Worm (Caenorhabditis elegans): Measurements from ENCODE around the gene mrps-5.

mrps-5 gene

ce11 chrV:12588030-12588429 lies 24.7 kb downstream of the mrps-5 start, which contains the start of gene C14C10.1:
TSS of gene C14C10.1 (plus strand) at chrV:12588330.
- no peak for TF ChIP-seq dao-5 (tag; optimal IDR thresholded peaks at IDR 0.05)
- TF ChIP-seq W03F9.2 (tag; optimal IDR thresholded peaks at IDR 0.05), result no peak
- no peak for TF ChIP-seq him-1 (tag; optimal IDR thresholded peaks at IDR 0.05)

ce11 chrV:12590601-12591000 lies 27.3 kb downstream of the mrps-5 start, which contains the start of gene ttr-43:
TSS of gene ttr-43 (minus strand) at chrV:12590701.
- TF ChIP-seq dao-5 (tag; optimal IDR thresholded peaks at IDR 0.05) (no peak), W03F9.2 (tag; optimal IDR thresholded peaks at IDR 0.05) (no peak), him-1 (tag; optimal IDR thresholded peaks at IDR 0.05) (no peak)

ce11 chrV:12592379-12592778 lies 29.1 kb downstream of the mrps-5 start, which contains the start of gene C14C10.2:
TSS of gene C14C10.2 (minus strand) at chrV:12592479.
- TF ChIP-seq him-1 (tag; optimal IDR thresholded peaks at IDR 0.05), result no peak
- TF ChIP-seq W03F9.2 (tag; optimal IDR thresholded peaks at IDR 0.05), result no peak
- no peak for TF ChIP-seq dao-5 (tag; optimal IDR thresholded peaks at IDR 0.05)

DNA sequence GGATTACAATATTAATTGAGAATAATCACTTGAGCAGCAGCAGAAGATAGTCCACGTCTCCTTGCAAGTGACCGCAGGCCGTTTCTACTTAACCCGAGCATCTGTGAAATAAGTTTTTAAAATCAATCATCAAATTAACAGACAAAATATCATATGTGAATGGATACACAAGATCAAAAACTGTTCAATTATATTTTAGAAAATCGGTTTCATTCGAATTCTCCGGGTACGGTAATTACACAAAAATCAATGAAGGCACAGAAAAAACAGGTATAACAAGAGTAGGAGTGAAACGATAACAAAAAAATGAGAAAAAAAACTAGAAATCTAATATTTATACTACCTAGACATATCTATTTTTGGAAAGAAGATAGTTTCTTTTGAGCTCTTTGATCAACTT lies 32.9 kb downstream of the mrps-5 start, which contains the start of gene mma-1:
mma-1 (minus strand) TSS at position 101 of the 400 bp plus-strand sequence.
- TF ChIP-seq W03F9.2 (tag; optimal IDR thresholded peaks at IDR 0.05) (no peak), dao-5 (tag; optimal IDR thresholded peaks at IDR 0.05) (no peak), him-1 (tag; optimal IDR thresholded peaks at IDR 0.05) (no peak)

DNA sequence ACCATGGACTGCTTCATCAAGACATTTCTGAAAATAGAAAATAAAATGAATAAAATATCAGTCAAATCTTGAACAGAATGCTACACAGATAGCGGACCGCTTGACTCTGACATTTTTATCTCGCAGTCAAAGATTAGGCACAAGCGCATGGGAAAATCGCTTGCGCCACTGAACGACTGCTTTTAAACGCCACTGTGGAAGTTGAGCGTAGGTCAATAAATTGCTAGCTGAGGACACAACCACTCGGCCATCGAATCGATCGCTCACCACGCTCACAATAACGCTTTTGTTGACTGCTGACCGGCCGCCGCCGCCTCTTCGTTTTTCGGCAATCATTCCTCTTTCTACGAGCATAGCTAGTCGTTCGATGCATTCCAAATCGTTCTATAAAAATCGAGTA lies 33.5 kb downstream of the mrps-5 start:
- peak; percentile 55 for TF ChIP-seq dao-5 (tag; optimal IDR thresholded peaks at IDR 0.05)
- no peak for TF ChIP-seq him-1 (tag; optimal IDR thresholded peaks at IDR 0.05)
- no peak for TF ChIP-seq W03F9.2 (tag; optimal IDR thresholded peaks at IDR 0.05)

- TF ChIP-seq W03F9.2 (tag; optimal IDR thresholded peaks at IDR 0.05) (no peak), dao-5 (tag; optimal IDR thresholded peaks at IDR 0.05) (no peak), him-1 (tag; optimal IDR thresholded peaks at IDR 0.05) (no peak)
Measured at ce11 chrV:12599110-12599509, 35.8 kb downstream of the mrps-5 start, which contains the start of the genes C14C10.10 and ril-2. TSS of gene C14C10.10 (minus strand) at chrV:12599128. TSS of gene ril-2 (minus strand) at chrV:12599157.

- TF ChIP-seq him-1 (tag; optimal IDR thresholded peaks at IDR 0.05) (no peak), dao-5 (tag; optimal IDR thresholded peaks at IDR 0.05) (no peak), W03F9.2 (tag; optimal IDR thresholded peaks at IDR 0.05) (no peak)
Measured at ce11 chrV:12599510-12600242, 36.4 kb downstream of the mrps-5 start, which contains the start of gene C14C10.5. TSS of gene C14C10.5 (plus strand) at chrV:12600192.

- TF ChIP-seq him-1 (tag; optimal IDR thresholded peaks at IDR 0.05) (no peak), dao-5 (tag; optimal IDR thresholded peaks at IDR 0.05) (no peak), W03F9.2 (tag; optimal IDR thresholded peaks at IDR 0.05) (no peak)
Measured at ce11 chrV:12601835-12602234, 38.5 kb downstream of the mrps-5 start.

DNA sequence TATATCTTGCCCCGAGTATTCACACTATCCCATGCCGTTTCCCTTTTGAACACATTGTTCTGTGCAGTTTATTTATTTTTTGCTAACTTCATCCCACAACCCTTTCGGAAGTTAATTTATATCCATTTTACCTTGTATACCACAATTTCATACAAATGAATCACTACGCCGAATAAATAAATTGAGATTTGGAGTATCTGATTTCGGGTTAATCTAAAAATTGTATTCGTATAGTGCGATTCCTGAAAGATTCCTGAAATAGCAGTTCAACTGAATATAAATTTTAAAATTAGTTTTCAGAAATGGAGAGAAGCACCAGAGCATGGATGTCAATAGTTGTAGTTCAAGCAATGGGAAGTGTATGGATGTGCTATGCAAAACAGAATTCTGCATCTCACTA lies 43.8 kb downstream of the mrps-5 start, which contains the start of gene erg-28:
erg-28 (plus strand) TSS at position 301 of the 400 bp plus-strand sequence.
- TF ChIP-seq dao-5 (tag; optimal IDR thresholded peaks at IDR 0.05), result no peak

DNA sequence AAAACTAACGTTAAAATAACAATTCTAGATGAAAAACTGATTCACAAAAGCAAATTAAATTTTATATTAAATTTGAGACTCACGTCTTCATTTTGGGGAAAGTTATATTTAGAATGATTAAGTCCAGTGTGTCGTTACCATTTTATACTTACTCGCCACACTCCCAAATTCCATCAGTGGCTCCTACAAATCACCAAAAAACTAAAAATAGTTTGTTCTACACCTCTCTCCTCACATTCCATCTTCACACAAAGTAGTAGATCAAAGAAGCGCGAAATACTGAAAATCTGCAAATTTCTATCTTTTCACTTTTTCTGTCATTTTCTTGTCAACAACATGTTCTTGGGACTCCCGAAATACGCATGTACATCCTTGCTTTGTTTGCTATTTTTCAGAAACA lies 45.6 kb downstream of the mrps-5 start, which contains the start of gene ZC116.5:
ZC116.5 (minus strand) TSS at position 101 of the 400 bp plus-strand sequence.
- TF ChIP-seq dao-5 (tag; optimal IDR thresholded peaks at IDR 0.05), result no peak
- no peak for TF ChIP-seq him-1 (tag; optimal IDR thresholded peaks at IDR 0.05)

ce11 chrV:12609526-12609925 lies 46.2 kb downstream of the mrps-5 start, which contains the start of gene ZC116.1:
TSS of gene ZC116.1 (plus strand) at chrV:12609826.
- TF ChIP-seq W03F9.2 (tag; optimal IDR thresholded peaks at IDR 0.05) (no peak), dao-5 (tag; optimal IDR thresholded peaks at IDR 0.05) (no peak), him-1 (tag; optimal IDR thresholded peaks at IDR 0.05) (no peak)

DNA sequence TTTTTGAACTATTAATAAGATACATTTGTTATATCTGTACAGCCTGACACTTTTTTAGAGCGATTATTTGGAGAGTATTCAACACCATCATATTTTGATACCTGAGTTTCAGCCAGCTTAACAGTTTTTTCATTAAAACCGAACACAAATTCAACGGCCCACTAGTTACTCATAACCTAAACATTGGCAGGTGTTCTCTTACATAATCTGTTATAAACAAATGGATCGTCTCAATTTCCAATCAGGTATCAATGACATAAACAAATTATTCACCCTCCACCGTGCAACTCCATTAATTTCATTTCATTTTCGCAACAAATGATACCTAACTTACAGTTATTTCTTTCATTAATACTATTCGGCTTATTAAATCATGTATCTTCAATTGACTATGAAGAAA lies 47.7 kb downstream of the mrps-5 start, which contains the start of gene cubn-1:
cubn-1 (plus strand) TSS at position 301 of the 400 bp plus-strand sequence.
- TF ChIP-seq dao-5 (tag; optimal IDR thresholded peaks at IDR 0.05), result no peak
- TF ChIP-seq him-1 (tag; optimal IDR thresholded peaks at IDR 0.05), result no peak
- TF ChIP-seq W03F9.2 (tag; optimal IDR thresholded peaks at IDR 0.05), result no peak

ce11 chrV:12612118-12612517 lies 48.8 kb downstream of the mrps-5 start, which contains the start of gene cyc-2.2:
TSS of gene cyc-2.2 (minus strand) at chrV:12612218.
- TF ChIP-seq W03F9.2 (tag; optimal IDR thresholded peaks at IDR 0.05) (no peak), dao-5 (tag; optimal IDR thresholded peaks at IDR 0.05) (no peak), him-1 (tag; optimal IDR thresholded peaks at IDR 0.05) (no peak)

Data from whole organism, L4/young adult.